Fruit fly (Drosophila melanogaster) whole organism, embryonic: ENCODE measurements around the gene Cyp4g15.

ENCODE experiments used
- Atf-2 ChIP-seq: fragments of 200-800 bp; sonication (Bioruptor generic); optimal IDR thresholded peaks from 2 replicates; lab custom pipeline; 2016; ENCODE audit warnings: missing biosample characterization, missing genetic modification characterization
- B-H1 ChIP-seq: fragments of 200-800 bp; sonication (Bioruptor generic); IDR thresholded peaks from 3 replicates; pipeline ENCODE4 v1.3.6; 2022; ENCODE audit warnings: missing biosample characterization, missing genetic modification characterization
- B-H2 ChIP-seq: fragments of 200-800 bp; sonication (Bioruptor generic); optimal IDR thresholded peaks from 2 replicates; lab custom pipeline; 2018; ENCODE audit warnings: missing biosample characterization, mild to moderate bottlenecking, missing genetic modification characterization
- CG10209 ChIP-seq: fragments of 200-800 bp; sonication (Bioruptor generic); optimal IDR thresholded peaks from 3 replicates; lab custom pipeline; 2017; ENCODE audit warnings: missing biosample characterization, mild to moderate bottlenecking, missing genetic modification characterization, missing genetic modification reagents
- CG11093 ChIP-seq: fragments of 200-800 bp; sonication (Bioruptor generic); IDR thresholded peaks from 3 replicates; pipeline ENCODE4 v1.3.6; 2022; ENCODE audit warnings: missing biosample characterization, missing genetic modification characterization
- CG12391 ChIP-seq: fragments of 200-800 bp; sonication (Bioruptor generic); optimal IDR thresholded peaks from 3 replicates; lab custom pipeline; 2018; ENCODE audit warnings: missing biosample characterization, mild to moderate bottlenecking, missing genetic modification characterization, moderate library complexity
- CG14050 ChIP-seq: fragments of 200-800 bp; sonication (Bioruptor generic); IDR thresholded peaks from 3 replicates; pipeline ENCODE4 v1.3.6; 2022; ENCODE audit warnings: missing biosample characterization, missing genetic modification characterization
- CG14441 ChIP-seq: fragments of 200-800 bp; sonication (Bioruptor generic); IDR thresholded peaks from 2 replicates; pipeline ENCODE4 v1.3.6; 2022; ENCODE audit warnings: missing biosample characterization, missing genetic modification characterization
- CG16863 ChIP-seq: fragments of 200-800 bp; sonication (Bioruptor generic); optimal IDR thresholded peaks from 3 replicates; lab custom pipeline; 2016; ENCODE audit warnings: missing biosample characterization, missing genetic modification characterization
- CG30403 ChIP-seq: fragments of 200-800 bp; sonication (Bioruptor generic); optimal IDR thresholded peaks from 3 replicates; lab custom pipeline; 2016; ENCODE audit warnings: missing biosample characterization, missing genetic modification characterization
- CG3065 ChIP-seq: fragments of 200-800 bp; sonication (Bioruptor generic); optimal IDR thresholded peaks from 2 replicates; lab custom pipeline; 2016; ENCODE audit warnings: missing biosample characterization, missing genetic modification characterization
- CG32532 ChIP-seq: fragments of 200-800 bp; sonication (Bioruptor generic); IDR thresholded peaks from 2 replicates; pipeline ENCODE4 v1.3.6; 2022; ENCODE audit warnings: missing biosample characterization, missing genetic modification characterization
- CG34376 ChIP-seq: fragments of 200-800 bp; sonication (Bioruptor generic); optimal IDR thresholded peaks from 2 replicates; lab custom pipeline; 2018; ENCODE audit warnings: missing biosample characterization, mild to moderate bottlenecking, missing genetic modification characterization
- CG4424 ChIP-seq: fragments of 200-800 bp; sonication (Bioruptor generic); optimal IDR thresholded peaks from 3 replicates; lab custom pipeline; 2016; ENCODE audit warnings: missing biosample characterization, missing genetic modification characterization
- CG7963 ChIP-seq: fragments of 200-800 bp; sonication (Bioruptor generic); IDR thresholded peaks from 3 replicates; pipeline ENCODE4 v1.3.6; 2022; ENCODE audit warnings: missing biosample characterization, missing genetic modification characterization; ENCODE audit not compliant: partially characterized antibody
- CG8089 ChIP-seq: fragments of 200-800 bp; sonication (Bioruptor generic); optimal IDR thresholded peaks from 3 replicates; lab custom pipeline; 2016; ENCODE audit warnings: missing biosample characterization, missing genetic modification characterization
- CG9932 ChIP-seq: fragments of 200-800 bp; sonication (Bioruptor generic); IDR thresholded peaks from 2 replicates; pipeline ENCODE4 v1.3.6; 2022; ENCODE audit warnings: missing biosample characterization, missing genetic modification characterization
- Chrac-16 ChIP-seq: fragments of 200-800 bp; sonication (Bioruptor generic); optimal IDR thresholded peaks from 3 replicates; lab custom pipeline; 2016; ENCODE audit warnings: missing biosample characterization, missing genetic modification characterization
- CkIIα-i1 ChIP-seq: fragments of 200-800 bp; sonication (Bioruptor generic); IDR thresholded peaks from 2 replicates; pipeline ENCODE4 v1.3.6; 2022; ENCODE audit warnings: missing biosample characterization, missing genetic modification characterization
- Drgx ChIP-seq: fragments of 200-800 bp; sonication (Bioruptor generic); IDR thresholded peaks from 2 replicates; pipeline ENCODE4 v1.3.6; 2022; ENCODE audit warnings: missing biosample characterization, missing genetic modification characterization
- Fer3 ChIP-seq: fragments of 200-800 bp; sonication (Bioruptor generic); optimal IDR thresholded peaks from 2 replicates; lab custom pipeline; 2018; ENCODE audit warnings: missing biosample characterization, mild to moderate bottlenecking, missing genetic modification characterization, moderate library complexity
- Hmr ChIP-seq: fragments of 200-800 bp; sonication (Bioruptor generic); optimal IDR thresholded peaks from 3 replicates; lab custom pipeline; 2017; ENCODE audit warnings: mild to moderate bottlenecking, missing biosample characterization, missing genetic modification reagents, missing genetic modification characterization
- Kr ChIP-seq: fragments of 200-800 bp; sonication (Bioruptor generic); optimal IDR thresholded peaks from 2 replicates; lab custom pipeline; 2017; ENCODE audit warnings: missing biosample characterization, mild to moderate bottlenecking, missing genetic modification characterization
- Lhr ChIP-seq: fragments of 200-800 bp; sonication (Bioruptor generic); optimal IDR thresholded peaks from 3 replicates; lab custom pipeline; 2017; ENCODE audit warnings: mild to moderate bottlenecking, missing biosample characterization, missing genetic modification reagents, missing genetic modification characterization
- Med ChIP-seq: fragments of 200-800 bp; sonication (Bioruptor generic); peaks from one replicate; lab custom pipeline; 2016; ENCODE audit warnings: missing biosample characterization, missing genetic modification characterization, mild to moderate bottlenecking, inconsistent platforms, moderate library complexity
- Meics ChIP-seq: fragments of 200-800 bp; sonication (Bioruptor generic); optimal IDR thresholded peaks from 2 replicates; lab custom pipeline; 2017; ENCODE audit warnings: missing biosample characterization, mild to moderate bottlenecking, missing genetic modification characterization
- Rfx ChIP-seq: fragments of 200-800 bp; sonication (Bioruptor generic); IDR thresholded peaks from 2 replicates; pipeline ENCODE4 v1.3.6; 2022; ENCODE audit warnings: missing biosample characterization, missing genetic modification characterization
- Sox102F ChIP-seq: fragments of 200-800 bp; sonication (Bioruptor generic); optimal IDR thresholded peaks from 2 replicates; lab custom pipeline; 2018; ENCODE audit warnings: missing biosample characterization, mild to moderate bottlenecking, missing genetic modification characterization, moderate library complexity
- ash1 ChIP-seq: fragments of 200-800 bp; sonication (Bioruptor generic); optimal IDR thresholded peaks from 2 replicates; lab custom pipeline; 2018; ENCODE audit warnings: missing biosample characterization, mild to moderate bottlenecking, missing genetic modification characterization
- bab2 ChIP-seq: fragments of 200-800 bp; sonication (Bioruptor generic); optimal IDR thresholded peaks from 2 replicates; lab custom pipeline; 2016; ENCODE audit warnings: missing biosample characterization, missing genetic modification characterization
- br ChIP-seq: fragments of >200 bp; optimal IDR thresholded peaks from 2 replicates; lab custom pipeline; 2017
- emc ChIP-seq: fragments of 200-800 bp; sonication (Bioruptor generic); optimal IDR thresholded peaks from 2 replicates; lab custom pipeline; 2016; ENCODE audit warnings: missing biosample characterization, missing genetic modification characterization
- fd3F ChIP-seq: fragments of 200-800 bp; sonication (Bioruptor generic); optimal IDR thresholded peaks from 2 replicates; lab custom pipeline; 2018; ENCODE audit warnings: missing biosample characterization, mild to moderate bottlenecking, missing genetic modification characterization, moderate library complexity
- fd64A ChIP-seq: fragments of 200-800 bp; sonication (Bioruptor generic); optimal IDR thresholded peaks from 3 replicates; lab custom pipeline; 2018; ENCODE audit warnings: missing biosample characterization, mild to moderate bottlenecking, missing genetic modification characterization
- fru ChIP-seq: fragments of >200 bp; optimal IDR thresholded peaks from 2 replicates; lab custom pipeline; 2017
- fu2 ChIP-seq: fragments of 200-800 bp; sonication (Bioruptor generic); optimal IDR thresholded peaks from 2 replicates; lab custom pipeline; 2016; ENCODE audit warnings: missing biosample characterization, missing genetic modification characterization
- gem ChIP-seq: fragments of 200-800 bp; sonication (Bioruptor generic); optimal IDR thresholded peaks from 2 replicates; lab custom pipeline; 2019; ENCODE audit warnings: missing biosample characterization, mild to moderate bottlenecking, missing genetic modification characterization, moderate library complexity
- kay ChIP-seq: fragments of 200-800 bp; sonication (Bioruptor generic); optimal IDR thresholded peaks from 2 replicates; lab custom pipeline; 2016; ENCODE audit warnings: missing biosample characterization, missing genetic modification characterization
- lmd ChIP-seq: fragments of 200-800 bp; sonication (Bioruptor generic); IDR thresholded peaks from 2 replicates; pipeline ENCODE4 v1.3.6; 2022; ENCODE audit warnings: missing biosample characterization, missing genetic modification characterization
- mld ChIP-seq: fragments of 200-800 bp; sonication (Bioruptor generic); IDR thresholded peaks from 3 replicates; pipeline ENCODE4 v1.3.6; 2022; ENCODE audit warnings: missing biosample characterization, missing genetic modification characterization; ENCODE audit not compliant: partially characterized antibody
- nerfin-1 ChIP-seq: fragments of 200-800 bp; sonication (Bioruptor generic); optimal IDR thresholded peaks from 3 replicates; lab custom pipeline; 2019; ENCODE audit warnings: missing biosample characterization, mild to moderate bottlenecking, missing genetic modification characterization, moderate library complexity
- pan ChIP-seq, 4 experiments: fragments of >200 bp in 3 of 4; fragments of 200-800 bp in 1 of 4; sonication (Bioruptor generic) in 1 of 4; optimal IDR thresholded peaks in 3 of 4; IDR thresholded peaks in 1 of 4; 2 replicates each; pipeline versions ENCODE4 v1.3.6 to Lab custom; 2017 to 2022; ENCODE audit warnings: missing biosample characterization in 2 of 4, missing genetic modification characterization in 2 of 4, mixed read lengths in 1 of 4
- psq ChIP-seq: fragments of 200-800 bp; sonication (Bioruptor generic); optimal IDR thresholded peaks from 2 replicates; lab custom pipeline; 2017; ENCODE audit warnings: missing biosample characterization, missing genetic modification characterization
- ranshi ChIP-seq: fragments of 200-800 bp; sonication (Bioruptor generic); IDR thresholded peaks from 2 replicates; pipeline ENCODE4 v1.3.6; 2022; ENCODE audit warnings: missing biosample characterization, missing genetic modification characterization
- sens ChIP-seq: fragments of 200-800 bp; sonication (Bioruptor generic); peaks from one replicate; lab custom pipeline; 2016; ENCODE audit warnings: missing biosample characterization, missing genetic modification characterization
- sima ChIP-seq: fragments of 200-800 bp; sonication (Bioruptor generic); optimal IDR thresholded peaks from 2 replicates; lab custom pipeline; 2016; ENCODE audit warnings: missing biosample characterization, missing genetic modification characterization
- tap ChIP-seq: fragments of 200-800 bp; optimal IDR thresholded peaks from 3 replicates; lab custom pipeline; 2019; ENCODE audit warnings: missing biosample characterization, mild to moderate bottlenecking, missing genetic modification characterization, moderate library complexity
- tio ChIP-seq: fragments of 200-800 bp; sonication (Bioruptor generic); optimal IDR thresholded peaks from 2 replicates; lab custom pipeline; 2017; ENCODE audit warnings: missing biosample characterization, missing genetic modification characterization, inconsistent platforms
- tna ChIP-seq: fragments of 200-800 bp; sonication (Bioruptor generic); IDR thresholded peaks from 2 replicates; pipeline ENCODE4 v1.3.6; 2022; ENCODE audit warnings: missing biosample characterization, missing genetic modification characterization; ENCODE audit not compliant: partially characterized antibody
- toy ChIP-seq: fragments of 200-800 bp; sonication (Bioruptor generic); IDR thresholded peaks from 2 replicates; pipeline ENCODE4 v1.3.6; 2022; ENCODE audit warnings: missing biosample characterization, missing genetic modification characterization
- vfl ChIP-seq: fragments of 200-800 bp; sonication (Bioruptor generic); optimal IDR thresholded peaks from 2 replicates; lab custom pipeline; 2016; ENCODE audit warnings: missing biosample characterization, missing genetic modification characterization
- vvl ChIP-seq: fragments of 200-800 bp; sonication (Bioruptor generic); IDR thresholded peaks from 2 replicates; pipeline ENCODE4 v1.3.6; 2022; ENCODE audit warnings: missing biosample characterization, missing genetic modification characterization

Cyp4g15 gene

dm6 chrX:11440944-11441343 is 35.9 kb upstream of the Cyp4g15 start (continued):
- TF ChIP-seq B-H1 (GFP tag; lab: Robert Waterston, UW) = no peak
- peak; percentile 53 for TF ChIP-seq Hmr (GFP tag; lab: Kevin White, UChicago)
- TF ChIP-seq lmd (GFP tag; lab: Robert Waterston, UW) = peak; percentile 45
- no peak for TF ChIP-seq CkIIα-i1 (GFP tag; lab: Robert Waterston, UW)
- no peak for TF ChIP-seq pan (optimal IDR thresholded peaks at IDR 0.05; lab: Kevin White, UChicago)
- peak in 1 of 2 experiments; percentile 4 for TF ChIP-seq pan (GFP tag; optimal IDR thresholded peaks at IDR 0.05 in 1 of 2, IDR thresholded peaks at IDR 0.05 in 1 of 2)
- 0 out of 2 replicates have a peak, but pooled peaks have one; percentile 6 for TF ChIP-seq vvl
- no peak for TF ChIP-seq vfl (GFP tag; lab: Kevin White, UChicago)
- TF ChIP-seq mld (GFP tag; lab: Robert Waterston, UW) = no peak
- peak; percentile 34 for TF ChIP-seq fd3F (GFP tag; lab: Kevin White, UChicago)
- peak; percentile 27 for TF ChIP-seq tap (tag; lab: Kevin White, UChicago)
- TF ChIP-seq sens (GFP tag; lab: Kevin White, UChicago) = no peak
- no peak for TF ChIP-seq emc (GFP tag; lab: Kevin White, UChicago)
- no peak for TF ChIP-seq CG32532
- TF ChIP-seq fd64A = no peak
- no peak for TF ChIP-seq CG3065
- TF ChIP-seq CG7963 (GFP tag; lab: Robert Waterston, UW) = no peak
- TF ChIP-seq tio (GFP tag; lab: Kevin White, UChicago) = peak; percentile 10
- TF ChIP-seq Drgx (GFP tag; lab: Robert Waterston, UW) = no peak
- TF ChIP-seq nerfin-1 (tag; lab: Kevin White, UChicago) = no peak
- 0 out of 2 replicates have a peak, but pooled peaks have one; percentile 21 for TF ChIP-seq Rfx
- TF ChIP-seq CG14441 (GFP tag; lab: Robert Waterston, UW) = no peak
- TF ChIP-seq CG16863 (GFP tag; lab: Kevin White, UChicago) = no peak
- peak; percentile 58 for TF ChIP-seq Meics (GFP tag; lab: Kevin White, UChicago)
- TF ChIP-seq CG14050 (GFP tag; lab: Robert Waterston, UW) = no peak
- no peak for TF ChIP-seq psq
- no peak for TF ChIP-seq Kr (GFP tag; lab: Kevin White, UChicago)
- TF ChIP-seq CG4424 (GFP tag; lab: Kevin White, UChicago) = peak; percentile 11
- no peak for TF ChIP-seq CG8089
- peak; percentile 36 for TF ChIP-seq CG10209
- no peak for TF ChIP-seq kay (GFP tag; lab: Kevin White, UChicago)
- TF ChIP-seq ash1 (GFP tag; lab: Kevin White, UChicago) = no peak
- TF ChIP-seq Chrac-16 (GFP tag; lab: Kevin White, UChicago) = no peak
- no peak for TF ChIP-seq CG11093 (GFP tag; lab: Robert Waterston, UW)
- peak; percentile 38 for TF ChIP-seq Sox102F (GFP tag; lab: Kevin White, UChicago)
- TF ChIP-seq bab2 (GFP tag; lab: Kevin White, UChicago) = no peak
- TF ChIP-seq CG9932 (GFP tag; lab: Robert Waterston, UW) = no peak
- TF ChIP-seq Fer3 (tag; lab: Kevin White, UChicago) = no peak
- TF ChIP-seq tna (GFP tag; lab: Robert Waterston, UW) = no peak
- TF ChIP-seq Med = peak; percentile 65
- TF ChIP-seq fru (lab: Kevin White, UChicago) = no peak
- TF ChIP-seq Atf-2 = no peak
- peak; percentile 68 for TF ChIP-seq gem (tag; lab: Kevin White, UChicago)
- TF ChIP-seq sima = no peak
- no peak for TF ChIP-seq fu2 (GFP tag; lab: Kevin White, UChicago)
- TF ChIP-seq CG34376 (GFP tag; lab: Kevin White, UChicago) = no peak
- TF ChIP-seq CG12391 (tag; lab: Kevin White, UChicago) = peak; percentile 18
- peak; percentile 43 for TF ChIP-seq CG30403
- no peak for TF ChIP-seq br (lab: Kevin White, UChicago)
- no peak for TF ChIP-seq toy
- no peak for TF ChIP-seq ranshi (GFP tag; lab: Robert Waterston, UW)
- no peak for TF ChIP-seq B-H2 (GFP tag; lab: Kevin White, UChicago)
- TF ChIP-seq Lhr (GFP tag; lab: Kevin White, UChicago) = no peak
